Fruit fly (Drosophila melanogaster) whole organism, embryonic: Measurements from ENCODE around the gene eas.

Source experiments
- BtbVII ChIP-seq: fragments of 200-800 bp; sonication (Bioruptor generic); optimal IDR thresholded peaks from 3 replicates; lab custom pipeline; 2017; ENCODE audit warnings: missing biosample characterization, mild to moderate bottlenecking, missing genetic modification characterization
- CG10321 ChIP-seq: fragments of 200-800 bp; sonication (Bioruptor generic); IDR thresholded peaks from 2 replicates; pipeline ENCODE4 v1.3.6; 2022; ENCODE audit warnings: missing biosample characterization, missing genetic modification characterization
- CG10654 ChIP-seq: fragments of 200-800 bp; sonication (Bioruptor generic); optimal IDR thresholded peaks from 2 replicates; lab custom pipeline; 2016; ENCODE audit warnings: missing biosample characterization, missing genetic modification characterization
- CG11695 ChIP-seq: fragments of 200-800 bp; sonication (Bioruptor generic); IDR thresholded peaks from 3 replicates; pipeline ENCODE4 v1.3.6; 2022; ENCODE audit warnings: missing biosample characterization, missing genetic modification characterization
- CG11696 ChIP-seq: fragments of 200-800 bp; sonication (Bioruptor generic); IDR thresholded peaks from 2 replicates; pipeline ENCODE4 v1.3.6; 2022; ENCODE audit warnings: missing biosample characterization, missing genetic modification characterization
- CG12744 ChIP-seq: fragments of 200-800 bp; sonication (Bioruptor generic); optimal IDR thresholded peaks from 2 replicates; lab custom pipeline; 2016; ENCODE audit warnings: missing biosample characterization, missing genetic modification characterization
- CG14050 ChIP-seq: fragments of 200-800 bp; sonication (Bioruptor generic); IDR thresholded peaks from 3 replicates; pipeline ENCODE4 v1.3.6; 2022; ENCODE audit warnings: missing biosample characterization, missing genetic modification characterization
- CG15269 ChIP-seq: fragments of 200-800 bp; sonication (Bioruptor generic); optimal IDR thresholded peaks from 2 replicates; lab custom pipeline; 2018; ENCODE audit warnings: missing biosample characterization, mild to moderate bottlenecking, missing genetic modification characterization, moderate library complexity
- CG15514 ChIP-seq: fragments of 200-800 bp; sonication (Bioruptor generic); optimal IDR thresholded peaks from 3 replicates; lab custom pipeline; 2017; ENCODE audit warnings: missing biosample characterization, missing genetic modification characterization, mild to moderate bottlenecking, moderate library complexity, missing genetic modification reagents
- CG1602 ChIP-seq: fragments of 200-800 bp; sonication (Bioruptor generic); optimal IDR thresholded peaks from 3 replicates; lab custom pipeline; 2016; ENCODE audit warnings: missing biosample characterization, missing genetic modification characterization
- CG17568 ChIP-seq: fragments of 200-800 bp; sonication (Bioruptor generic); optimal IDR thresholded peaks from 2 replicates; lab custom pipeline; 2018; ENCODE audit warnings: missing biosample characterization, mild to moderate bottlenecking, missing genetic modification characterization, moderate library complexity
- CG17912 ChIP-seq: fragments of 200-800 bp; sonication (Bioruptor generic); optimal IDR thresholded peaks from 2 replicates; lab custom pipeline; 2018; ENCODE audit warnings: missing biosample characterization, mild to moderate bottlenecking, missing genetic modification characterization
- CG18619 ChIP-seq: fragments of 200-800 bp; sonication (Bioruptor generic); optimal IDR thresholded peaks from 3 replicates; lab custom pipeline; 2017; ENCODE audit warnings: missing biosample characterization, mild to moderate bottlenecking, missing genetic modification characterization
- CG30403 ChIP-seq: fragments of 200-800 bp; sonication (Bioruptor generic); optimal IDR thresholded peaks from 3 replicates; lab custom pipeline; 2016; ENCODE audit warnings: missing biosample characterization, missing genetic modification characterization
- CG3163 ChIP-seq: fragments of 200-800 bp; sonication (Bioruptor generic); optimal IDR thresholded peaks from 3 replicates; lab custom pipeline; 2016; ENCODE audit warnings: missing biosample characterization, missing genetic modification characterization
- CG34224 ChIP-seq: fragments of 200-800 bp; sonication (Bioruptor generic); IDR thresholded peaks from 3 replicates; pipeline ENCODE4 v1.3.6; 2022; ENCODE audit warnings: missing biosample characterization, missing genetic modification characterization; ENCODE audit not compliant: partially characterized antibody
- CG42726 ChIP-seq: fragments of 200-800 bp; sonication (Bioruptor generic); IDR thresholded peaks from 2 replicates; pipeline ENCODE4 v1.3.6; 2022; ENCODE audit warnings: missing biosample characterization, missing genetic modification characterization; ENCODE audit not compliant: partially characterized antibody
- CG4617 ChIP-seq: fragments of 200-800 bp; sonication (Bioruptor generic); optimal IDR thresholded peaks from 3 replicates; lab custom pipeline; 2016; ENCODE audit warnings: missing biosample characterization, missing genetic modification characterization, borderline replicate concordance
- CG6791 ChIP-seq: fragments of 200-800 bp; sonication (Bioruptor generic); IDR thresholded peaks from 3 replicates; pipeline ENCODE4 v1.3.6; 2022; ENCODE audit warnings: missing biosample characterization, missing genetic modification characterization; ENCODE audit not compliant: partially characterized antibody
- CG6854 ChIP-seq: fragments of 200-800 bp; sonication (Bioruptor generic); optimal IDR thresholded peaks from 3 replicates; lab custom pipeline; 2017; ENCODE audit warnings: missing biosample characterization, mild to moderate bottlenecking, missing genetic modification characterization
- CG7372 ChIP-seq: fragments of 200-800 bp; sonication (Bioruptor generic); IDR thresholded peaks from 2 replicates; pipeline ENCODE4 v1.3.6; 2022; ENCODE audit warnings: missing biosample characterization, missing genetic modification characterization
- Deaf1 ChIP-seq: fragments of 200-800 bp; optimal IDR thresholded peaks from 3 replicates; lab custom pipeline; 2019; ENCODE audit warnings: missing biosample characterization, mild to moderate bottlenecking, missing genetic modification characterization, moderate library complexity
- Dfd ChIP-seq, 2 experiments: fragments of >200 bp; optimal IDR thresholded peaks; 2 replicates each; lab custom pipeline; 2017; ENCODE audit warnings: missing biosample characterization in 2 of 2, missing genetic modification characterization in 2 of 2
- E2f1 ChIP-seq: fragments of 200-800 bp; sonication (Bioruptor generic); IDR thresholded peaks from 2 replicates; pipeline ENCODE4 v1.3.6; 2022; ENCODE audit warnings: missing biosample characterization, missing genetic modification characterization
- Jarid2 ChIP-seq: fragments of 200-800 bp; sonication (Bioruptor generic); optimal IDR thresholded peaks from 3 replicates; lab custom pipeline; 2017; ENCODE audit warnings: mild to moderate bottlenecking, missing biosample characterization, missing genetic modification reagents, missing genetic modification characterization
- Lim3 ChIP-seq: fragments of 200-800 bp; sonication (Bioruptor generic); IDR thresholded peaks from 2 replicates; pipeline ENCODE4 v1.3.6; 2022; ENCODE audit warnings: missing biosample characterization, missing genetic modification characterization
- Max ChIP-seq: fragments of 200-800 bp; sonication (Bioruptor generic); optimal IDR thresholded peaks from 2 replicates; lab custom pipeline; 2016; ENCODE audit warnings: missing biosample characterization, mild to moderate bottlenecking, missing genetic modification characterization
- NC2α ChIP-seq: fragments of 200-800 bp; sonication (Bioruptor generic); optimal IDR thresholded peaks from 2 replicates; lab custom pipeline; 2016; ENCODE audit warnings: missing biosample characterization, missing genetic modification characterization
- Stat92E ChIP-seq, 3 experiments: fragments of >200 bp in 2 of 3; fragments of 200-800 bp in 1 of 3; sonication (Bioruptor generic) in 1 of 3; optimal IDR thresholded peaks; 2 replicates each; lab custom pipeline; 2017 to 2019; ENCODE audit warnings: missing biosample characterization in 3 of 3, missing genetic modification characterization in 3 of 3, mild to moderate bottlenecking in 1 of 3, moderate library complexity in 1 of 3
- Taf1 ChIP-seq: fragments of 200-800 bp; sonication (Bioruptor generic); IDR thresholded peaks from 2 replicates; pipeline ENCODE4 v1.3.6; 2022; ENCODE audit warnings: missing biosample characterization, missing genetic modification characterization
- Xrp1 ChIP-seq: fragments of 200-800 bp; sonication (Bioruptor generic); IDR thresholded peaks from 2 replicates; pipeline ENCODE4 v1.3.6; 2022; ENCODE audit warnings: missing biosample characterization, missing genetic modification characterization
- br ChIP-seq: fragments of >200 bp; optimal IDR thresholded peaks from 2 replicates; lab custom pipeline; 2017
- chm ChIP-seq: fragments of 200-800 bp; sonication (Bioruptor generic); IDR thresholded peaks from 2 replicates; pipeline ENCODE4 v1.3.6; 2022; ENCODE audit warnings: missing biosample characterization, missing genetic modification characterization
- chn ChIP-seq: fragments of 200-800 bp; sonication (Bioruptor generic); optimal IDR thresholded peaks from 2 replicates; lab custom pipeline; 2016; ENCODE audit warnings: missing biosample characterization, missing genetic modification characterization
- corto ChIP-seq: fragments of 200-800 bp; sonication (Bioruptor generic); optimal IDR thresholded peaks from 2 replicates; lab custom pipeline; 2016; ENCODE audit warnings: missing biosample characterization, mild to moderate bottlenecking, missing genetic modification characterization, moderate library complexity
- dan ChIP-seq: fragments of 200-800 bp; sonication (Bioruptor generic); IDR thresholded peaks from 2 replicates; pipeline ENCODE4 v1.3.6; 2022; ENCODE audit warnings: missing biosample characterization, missing genetic modification characterization
- esg ChIP-seq: fragments of 200-800 bp; sonication (Bioruptor generic); conservative IDR thresholded peaks from 2 replicates; pipeline ENCODE4 v1.3.6; 2022; ENCODE audit warnings: missing biosample characterization, missing genetic modification characterization
- fd3F ChIP-seq: fragments of 200-800 bp; sonication (Bioruptor generic); optimal IDR thresholded peaks from 2 replicates; lab custom pipeline; 2018; ENCODE audit warnings: missing biosample characterization, mild to moderate bottlenecking, missing genetic modification characterization, moderate library complexity
- gcm2 ChIP-seq: fragments of 200-800 bp; sonication (Bioruptor generic); optimal IDR thresholded peaks from 2 replicates; lab custom pipeline; 2016; ENCODE audit warnings: missing biosample characterization, missing genetic modification characterization
- grau ChIP-seq: fragments of 200-800 bp; optimal IDR thresholded peaks from 3 replicates; lab custom pipeline; 2019; ENCODE audit warnings: missing biosample characterization, mild to moderate bottlenecking, missing genetic modification characterization, moderate library complexity
- klu ChIP-seq: fragments of 200-800 bp; sonication (Bioruptor generic); IDR thresholded peaks from 2 replicates; pipeline ENCODE4 v1.3.6; 2022; ENCODE audit warnings: missing biosample characterization, missing genetic modification characterization
- kni ChIP-seq: fragments of 200-800 bp; sonication (Bioruptor generic); optimal IDR thresholded peaks from 3 replicates; lab custom pipeline; 2017; ENCODE audit warnings: mild to moderate bottlenecking, missing biosample characterization, missing genetic modification reagents, missing genetic modification characterization
- lab ChIP-seq: fragments of 200-800 bp; sonication (Bioruptor generic); optimal IDR thresholded peaks from 3 replicates; lab custom pipeline; 2017; ENCODE audit warnings: missing biosample characterization, missing genetic modification characterization, mild to moderate bottlenecking, moderate library complexity, missing genetic modification reagents
- maf-S ChIP-seq: fragments of 200-800 bp; sonication (Bioruptor generic); optimal IDR thresholded peaks from 2 replicates; lab custom pipeline; 2016; ENCODE audit warnings: missing biosample characterization, missing genetic modification characterization
- nau ChIP-seq: fragments of 200-800 bp; sonication (Bioruptor generic); optimal IDR thresholded peaks from 3 replicates; lab custom pipeline; 2017; ENCODE audit warnings: missing biosample characterization, mild to moderate bottlenecking, missing genetic modification characterization, missing genetic modification reagents
- onecut ChIP-seq: fragments of 200-800 bp; sonication (Bioruptor generic); IDR thresholded peaks from 2 replicates; pipeline ENCODE4 v1.3.6; 2022; ENCODE audit warnings: missing biosample characterization, missing genetic modification characterization
- pita ChIP-seq: fragments of 200-800 bp; sonication (Bioruptor generic); optimal IDR thresholded peaks from 2 replicates; lab custom pipeline; 2017; ENCODE audit warnings: missing biosample characterization, mild to moderate bottlenecking, missing genetic modification characterization
- salm ChIP-seq: fragments of 200-800 bp; sonication (Bioruptor generic); optimal IDR thresholded peaks from 2 replicates; lab custom pipeline; 2018; ENCODE audit warnings: missing biosample characterization, mild to moderate bottlenecking, missing genetic modification characterization
- slou ChIP-seq: fragments of 200-800 bp; sonication (Bioruptor generic); optimal IDR thresholded peaks from 3 replicates; lab custom pipeline; 2016; ENCODE audit warnings: missing biosample characterization, missing genetic modification characterization
- sr ChIP-seq: fragments of 200-800 bp; sonication (Bioruptor generic); IDR thresholded peaks from 3 replicates; pipeline ENCODE4 v1.3.6; 2022; ENCODE audit warnings: missing biosample characterization, missing genetic modification characterization
- wdn ChIP-seq: fragments of 200-800 bp; sonication (Bioruptor generic); IDR thresholded peaks from 2 replicates; pipeline ENCODE4 v1.3.6; 2022; ENCODE audit warnings: missing biosample characterization, missing genetic modification characterization

Gene eas

DNA sequence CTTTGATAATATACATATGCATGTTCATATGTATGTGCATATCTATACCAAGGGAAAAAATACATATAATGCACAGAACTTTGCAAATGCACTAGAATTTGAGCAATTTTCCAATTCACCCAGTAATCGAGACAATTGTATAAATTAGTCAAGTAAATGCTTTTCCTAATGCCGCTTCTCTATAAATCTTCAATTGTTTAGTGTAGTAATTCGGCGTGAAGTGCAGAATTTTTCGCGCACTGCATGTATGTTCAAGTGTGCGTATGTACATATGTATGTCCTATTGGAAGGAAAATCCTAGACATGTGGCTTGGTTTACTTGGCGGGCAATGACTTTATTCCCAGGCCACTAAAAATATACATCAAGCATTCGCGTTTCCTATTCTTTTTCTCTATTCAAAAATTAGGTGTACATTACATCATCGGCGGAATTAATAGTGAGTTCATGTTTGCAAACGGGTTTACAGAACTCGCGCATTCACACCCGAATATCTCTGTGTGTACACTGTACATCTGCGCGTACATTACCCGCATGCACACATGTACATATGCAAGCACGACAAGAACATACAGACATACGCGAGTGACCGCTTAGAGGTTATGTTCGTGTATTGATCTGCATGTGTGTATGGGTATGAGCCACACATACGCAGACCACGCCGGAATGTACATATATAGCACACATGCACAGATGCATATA lies 40.9 kb downstream of the eas start (continued):
- TF ChIP-seq br (lab: Kevin White, UChicago) = no peak
- TF ChIP-seq Lim3 (GFP tag; lab: Robert Waterston, UW) = no peak
- no peak for TF ChIP-seq CG1602 (GFP tag; lab: Kevin White, UChicago)
- no peak for TF ChIP-seq fd3F (GFP tag; lab: Kevin White, UChicago)
- no peak for TF ChIP-seq lab (GFP tag; lab: Kevin White, UChicago)
- no peak for TF ChIP-seq CG42726 (GFP tag; lab: Robert Waterston, UW)
- no peak for TF ChIP-seq CG14050 (GFP tag; lab: Robert Waterston, UW)
- no peak for TF ChIP-seq slou
- TF ChIP-seq Taf1 (GFP tag; lab: Robert Waterston, UW) = no peak
- peak; percentile 39 for TF ChIP-seq Deaf1 (tag; lab: Kevin White, UChicago)
- TF ChIP-seq Stat92E (GFP tag; optimal IDR thresholded peaks at IDR 0.05; lab: Kevin White, UChicago) = no peak
- TF ChIP-seq Jarid2 (GFP tag; lab: Kevin White, UChicago) = no peak
- TF ChIP-seq corto = peak; percentile 38
- peak; percentile 8 for TF ChIP-seq gcm2 (GFP tag; lab: Kevin White, UChicago)
- TF ChIP-seq CG12744 (GFP tag; lab: Kevin White, UChicago) = no peak
- no peak for TF ChIP-seq sr (GFP tag; lab: Robert Waterston, UW)
- TF ChIP-seq CG30403 (GFP tag; lab: Kevin White, UChicago) = peak; percentile 1
- peak; percentile 78 for TF ChIP-seq onecut (GFP tag; lab: Robert Waterston, UW)
- no peak for TF ChIP-seq NC2α (GFP tag; lab: Kevin White, UChicago)
- no peak for TF ChIP-seq CG3163 (GFP tag; lab: Kevin White, UChicago)
- no peak for TF ChIP-seq CG17912 (GFP tag; lab: Kevin White, UChicago)
- no peak for TF ChIP-seq dan (GFP tag; lab: Robert Waterston, UW)
- no peak for TF ChIP-seq CG18619 (GFP tag; lab: Kevin White, UChicago)
- TF ChIP-seq BtbVII (GFP tag; lab: Kevin White, UChicago) = no peak
- no peak for TF ChIP-seq CG10321 (GFP tag; lab: Robert Waterston, UW)
- no peak for TF ChIP-seq grau (tag; lab: Kevin White, UChicago)
- TF ChIP-seq CG17568 (GFP tag; lab: Kevin White, UChicago) = no peak
- peak; percentile 79 for TF ChIP-seq kni
- TF ChIP-seq klu (GFP tag; lab: Robert Waterston, UW) = no peak
- TF ChIP-seq CG10654 (GFP tag; lab: Kevin White, UChicago) = no peak
- no peak for TF ChIP-seq CG6854 (GFP tag; lab: Kevin White, UChicago)
- TF ChIP-seq CG7372 = no peak
- TF ChIP-seq chn (GFP tag; lab: Kevin White, UChicago) = no peak
- TF ChIP-seq Max (GFP tag; lab: Kevin White, UChicago) = no peak
- TF ChIP-seq CG34224 (GFP tag; lab: Robert Waterston, UW) = no peak
- TF ChIP-seq esg (GFP tag; lab: Robert Waterston, UW) = no peak
- TF ChIP-seq pita (GFP tag; lab: Kevin White, UChicago) = no peak
- TF ChIP-seq E2f1 (GFP tag; lab: Robert Waterston, UW) = no peak
- TF ChIP-seq Dfd (GFP tag; optimal IDR thresholded peaks at IDR 0.05; lab: Kevin White, UChicago) = no peak
- no peak for TF ChIP-seq nau (GFP tag; lab: Kevin White, UChicago)
- no peak for TF ChIP-seq maf-S (GFP tag; lab: Kevin White, UChicago)
- no peak for TF ChIP-seq CG15269 (tag; lab: Kevin White, UChicago)
- TF ChIP-seq CG11696 (GFP tag; lab: Robert Waterston, UW) = no peak
- TF ChIP-seq CG6791 (GFP tag; lab: Robert Waterston, UW) = peak; percentile 64; the same call in 2 of the 3 replicates
- peak; percentile 47 for TF ChIP-seq CG15514 (GFP tag; lab: Kevin White, UChicago)
- TF ChIP-seq chm = peak; percentile 74
- TF ChIP-seq wdn = no peak
- TF ChIP-seq CG11695 = no peak
- TF ChIP-seq CG4617 (GFP tag; lab: Kevin White, UChicago) = no peak
- TF ChIP-seq Xrp1 = no peak
- TF ChIP-seq salm (tag; lab: Kevin White, UChicago) = no peak
